Fruit fly (Drosophila melanogaster) whole organism: ENCODE data around the gene CG18547.

Experiments used
- CG8478 ChIP-seq: fragments of >200 bp; optimal IDR thresholded peaks from 2 replicates; lab custom pipeline; 2018; ENCODE audit warnings: inconsistent platforms
- EcR ChIP-seq, 2 experiments: fragments of >200 bp; optimal IDR thresholded peaks; 2 replicates each; lab custom pipeline; 2017; ENCODE audit warnings: missing biosample characterization in 2 of 2, missing genetic modification characterization in 2 of 2, missing genetic modification reagents in 2 of 2
- usp ChIP-seq: fragments of >200 bp; optimal IDR thresholded peaks from 2 replicates; lab custom pipeline; 2017; ENCODE audit warnings: missing biosample characterization, missing genetic modification characterization, mixed read lengths

- no peak for TF ChIP-seq EcR (GFP tag; optimal IDR thresholded peaks at IDR 0.05; lab: Kevin White, UChicago)
- no peak for TF ChIP-seq usp (GFP tag; lab: Kevin White, UChicago)
- no peak for TF ChIP-seq CG8478 (lab: Kevin White, UChicago)
These were observed 1.9 kb downstream of the CG18547 start for dm6 chr3R:11978278-11978677.
